Worm (Caenorhabditis elegans) whole organism, L2 larva: ENCODE results near the gene kqt-1.
A peak's percentile ranks its signal among the peaks of the same experiment; 100 is the strongest.

Source experiments
- F13H6.1 ChIP-seq: sonication (generic microtip); optimal IDR thresholded peaks from 2 replicates; lab custom pipeline; 2016; ENCODE audit warnings: missing genetic modification characterization, missing compliant biosample characterization
- Y55F3AM.14 ChIP-seq: fragments of 200-800 bp; sonication (Bioruptor generic); optimal IDR thresholded peaks from 2 replicates; lab custom pipeline; 2018; ENCODE audit warnings: mild to moderate bottlenecking, missing genetic modification characterization, missing compliant biosample characterization
- ZK546.5 ChIP-seq: sonication (generic microtip); optimal IDR thresholded peaks from 2 replicates; lab custom pipeline; 2017; ENCODE audit warnings: missing biosample characterization, missing genetic modification characterization
- alr-1 ChIP-seq: fragments of 150-350 bp; optimal IDR thresholded peaks from 2 replicates; lab custom pipeline; 2014; ENCODE audit warnings: missing biosample characterization, missing genetic modification characterization
- ama-1 ChIP-seq: fragments of 150-350 bp; optimal IDR thresholded peaks from 2 replicates; lab custom pipeline; 2018; ENCODE audit warnings: inconsistent platforms
- crh-2 ChIP-seq: sonication (generic microtip); optimal IDR thresholded peaks from 2 replicates; lab custom pipeline; 2017; ENCODE audit warnings: missing biosample characterization, missing genetic modification characterization
- dmd-4 ChIP-seq: sonication (generic microtip); optimal IDR thresholded peaks from 2 replicates; lab custom pipeline; 2017; ENCODE audit warnings: missing biosample characterization, missing genetic modification characterization
- egl-27 ChIP-seq: sonication (generic microtip); optimal IDR thresholded peaks from 3 replicates; lab custom pipeline; 2017; ENCODE audit warnings: missing biosample characterization, missing genetic modification reagents, missing genetic modification characterization
- elt-1 ChIP-seq: fragments of 150-350 bp; optimal IDR thresholded peaks from 2 replicates; lab custom pipeline; 2014; ENCODE audit warnings: missing biosample characterization, missing genetic modification characterization
- fos-1 ChIP-seq: fragments of 150-350 bp; optimal IDR thresholded peaks from 2 replicates; lab custom pipeline; 2014; ENCODE audit warnings: missing biosample characterization, missing genetic modification characterization
- lsy-2 ChIP-seq, 2 experiments: fragments of 150-350 bp in 1 of 2; sonication (generic microtip) in 1 of 2; optimal IDR thresholded peaks; 2 replicates each; lab custom pipeline; 2014 to 2017; ENCODE audit warnings: missing biosample characterization in 2 of 2, missing genetic modification characterization in 2 of 2
- nhr-10 ChIP-seq: sonication (generic microtip); optimal IDR thresholded peaks from 2 replicates; lab custom pipeline; 2017; ENCODE audit warnings: missing biosample characterization, missing genetic modification characterization
- nhr-237 ChIP-seq: fragments of 150-350 bp; optimal IDR thresholded peaks from 2 replicates; lab custom pipeline; 2014; ENCODE audit warnings: missing biosample characterization, missing genetic modification characterization
- nhr-6 ChIP-seq: fragments of 150-350 bp; optimal IDR thresholded peaks from 2 replicates; lab custom pipeline; 2014; ENCODE audit warnings: missing biosample characterization, missing genetic modification characterization
- nhr-77 ChIP-seq: fragments of 150-350 bp; optimal IDR thresholded peaks from 2 replicates; lab custom pipeline; 2014; ENCODE audit warnings: missing biosample characterization, missing genetic modification characterization
- zag-1 ChIP-seq: fragments of 150-350 bp; optimal IDR thresholded peaks from 2 replicates; lab custom pipeline; 2014; ENCODE audit warnings: missing biosample characterization, missing genetic modification characterization
- ztf-11 ChIP-seq: sonication (generic microtip); optimal IDR thresholded peaks from 2 replicates; lab custom pipeline; 2017; ENCODE audit warnings: missing biosample characterization, missing genetic modification characterization

The kqt-1 gene

ce11 chrX:6672519-6672918 is 53.7 kb downstream of the kqt-1 start, which contains the start of gene col-172:
col-172 (plus strand) TSS chrX:6672819.
- TF ChIP-seq alr-1 (tag; lab: Kevin White, UChicago) (no peak), ama-1 (lab: Kevin White, UChicago) (no peak), nhr-10 (tag; lab: Kevin White, UChicago) (no peak), zag-1 (tag; lab: Kevin White, UChicago) (no peak), elt-1 (tag; lab: Kevin White, UChicago) (no peak), crh-2 (tag; lab: Kevin White, UChicago) (no peak), ZK546.5 (tag; lab: Kevin White, UChicago) (no peak), F13H6.1 (tag; lab: Kevin White, UChicago) (no peak), Y55F3AM.14 (no peak), nhr-6 (tag; lab: Kevin White, UChicago) (no peak), dmd-4 (tag; lab: Kevin White, UChicago) (no peak), egl-27 (tag; lab: Kevin White, UChicago) (no peak)

- no peak for TF ChIP-seq alr-1 (tag; lab: Kevin White, UChicago)
- TF ChIP-seq nhr-77 (tag; lab: Kevin White, UChicago) = no peak
- TF ChIP-seq nhr-237 (tag; lab: Kevin White, UChicago) = no peak
- TF ChIP-seq ztf-11 (tag; lab: Kevin White, UChicago) = no peak
- TF ChIP-seq fos-1 (tag; lab: Kevin White, UChicago) = peak; percentile 75
- TF ChIP-seq lsy-2 (tag; optimal IDR thresholded peaks at IDR 0.05; lab: Kevin White, UChicago) = no peak
Measured at ce11 chrX:6674333-6674919, 55.6 kb downstream of the kqt-1 start, which contains the start of gene F38B6.4. F38B6.4 (plus strand) TSS chrX:6674869.
